Worm (Caenorhabditis elegans) whole organism, L1 larva: Measurements from ENCODE around the gene ptr-20.

Experiments
- C16A3.4 ChIP-seq: fragments of 150-350 bp; optimal IDR thresholded peaks from 2 replicates; lab custom pipeline; 2014; ENCODE audit warnings: missing biosample characterization, missing genetic modification characterization
- C34B4.2 ChIP-seq: sonication (generic microtip); optimal IDR thresholded peaks from 2 replicates; lab custom pipeline; 2017; ENCODE audit warnings: mild to moderate bottlenecking, missing genetic modification characterization, missing compliant biosample characterization
- F16B12.6 ChIP-seq: fragments of 150-350 bp; optimal IDR thresholded peaks from 2 replicates; lab custom pipeline; 2014; ENCODE audit warnings: missing biosample characterization, missing genetic modification characterization
- Y116A8C.19 ChIP-seq: sonication (generic microtip); optimal IDR thresholded peaks from 2 replicates; lab custom pipeline; 2016; ENCODE audit warnings: missing compliant biosample characterization, missing genetic modification characterization, borderline replicate concordance
- ama-1 ChIP-seq: fragments of 150-350 bp; optimal IDR thresholded peaks from 2 replicates; lab custom pipeline; 2014
- blmp-1 ChIP-seq: fragments of 150-350 bp; optimal IDR thresholded peaks from 2 replicates; lab custom pipeline; 2014; ENCODE audit warnings: missing biosample characterization, missing genetic modification characterization
- ceh-8 ChIP-seq: fragments of 200-800 bp; sonication (Bioruptor generic); optimal IDR thresholded peaks from 2 replicates; lab custom pipeline; 2018; ENCODE audit warnings: mild to moderate bottlenecking, missing genetic modification characterization, moderate library complexity, missing compliant biosample characterization
- ceh-88 ChIP-seq: fragments of 200-800 bp; sonication (Bioruptor generic); IDR thresholded peaks from 2 replicates; pipeline ENCODE4 v1.3.6; 2022; ENCODE audit warnings: missing genetic modification characterization, missing compliant biosample characterization
- ceh-90 ChIP-seq: sonication (generic microtip); optimal IDR thresholded peaks from 2 replicates; lab custom pipeline; 2016; ENCODE audit warnings: missing genetic modification characterization, missing compliant biosample characterization
- dpl-1 ChIP-seq, 3 experiments: fragments of 150-350 bp in 2 of 3; sonication (generic microtip) in 1 of 3; optimal IDR thresholded peaks; 2 replicates each; lab custom pipeline; 2014 to 2017; ENCODE audit warnings: missing biosample characterization in 3 of 3, missing genetic modification characterization in 3 of 3, missing genetic modification reagents in 3 of 3
- dsc-1 ChIP-seq: sonication (generic microtip); optimal IDR thresholded peaks from 2 replicates; lab custom pipeline; 2016; ENCODE audit warnings: mild to moderate bottlenecking, missing genetic modification characterization, missing compliant biosample characterization
- efl-3 ChIP-seq: fragments of 200-800 bp; sonication (Bioruptor generic); optimal IDR thresholded peaks from 2 replicates; lab custom pipeline; 2018; ENCODE audit warnings: mild to moderate bottlenecking, missing genetic modification characterization, missing compliant biosample characterization
- egl-13 ChIP-seq: sonication (generic microtip); optimal IDR thresholded peaks from 2 replicates; lab custom pipeline; 2016; ENCODE audit warnings: missing genotype, missing genetic modification reagents, missing genetic modification characterization, missing compliant biosample characterization
- egl-27 ChIP-seq, 2 experiments: fragments of 150-350 bp in 1 of 2; sonication (generic microtip); optimal IDR thresholded peaks; 3 replicates each; lab custom pipeline; 2017 to 2018; ENCODE audit warnings: missing biosample characterization in 2 of 2, missing genetic modification characterization in 2 of 2, missing genetic modification reagents in 2 of 2
- elt-2 ChIP-seq: sonication (generic microtip); optimal IDR thresholded peaks from 2 replicates; lab custom pipeline; 2016; ENCODE audit warnings: missing genetic modification characterization, mild to moderate bottlenecking, inconsistent platforms, missing compliant biosample characterization, missing genetic modification reagents
- elt-3 ChIP-seq, 6 experiments: fragments of 150-350 bp in 1 of 6; sonication (generic microtip); optimal IDR thresholded peaks; 2 replicates each; lab custom pipeline; 2017 to 2018; ENCODE audit warnings: missing biosample characterization in 6 of 6, missing genetic modification characterization in 6 of 6, inconsistent platforms in 1 of 6
- ets-5 ChIP-seq: fragments of 200-800 bp; sonication (Bioruptor generic); IDR thresholded peaks from 2 replicates; pipeline ENCODE4 v1.3.6; 2022; ENCODE audit warnings: missing genetic modification characterization, missing compliant biosample characterization
- fkh-10 ChIP-seq: sonication (generic microtip); optimal IDR thresholded peaks from 2 replicates; lab custom pipeline; 2017; ENCODE audit warnings: missing biosample characterization, missing genetic modification reagents, missing genetic modification characterization
- fkh-4 ChIP-seq: sonication (generic microtip); optimal IDR thresholded peaks from 2 replicates; lab custom pipeline; 2016; ENCODE audit warnings: missing compliant biosample characterization, missing genetic modification characterization, borderline replicate concordance
- grh-1 ChIP-seq: fragments of 200-800 bp; sonication (Bioruptor generic); IDR thresholded peaks from 2 replicates; pipeline ENCODE4 v1.3.6; 2022; ENCODE audit warnings: missing genetic modification reagents, missing genetic modification characterization, missing compliant biosample characterization
- irx-1 ChIP-seq: sonication (generic microtip); optimal IDR thresholded peaks from 2 replicates; lab custom pipeline; 2016; ENCODE audit warnings: missing genetic modification characterization, missing compliant biosample characterization
- isw-1 ChIP-seq: fragments of 200-800 bp; sonication (Bioruptor generic); IDR thresholded peaks from 2 replicates; pipeline ENCODE4 v1.3.6; 2022; ENCODE audit warnings: missing genetic modification characterization, missing compliant biosample characterization
- lin-14 ChIP-seq: fragments of 200-800 bp; sonication (Bioruptor generic); optimal IDR thresholded peaks from 2 replicates; lab custom pipeline; 2018; ENCODE audit warnings: mild to moderate bottlenecking, missing genetic modification characterization, moderate library complexity, missing compliant biosample characterization
- lin-15B ChIP-seq: fragments of 150-350 bp; sonication (generic microtip); optimal IDR thresholded peaks from 3 replicates; lab custom pipeline; 2014; ENCODE audit warnings: missing biosample characterization, missing genetic modification characterization
- lin-35 ChIP-seq, 2 experiments: fragments of 150-350 bp; optimal IDR thresholded peaks; 2 replicates each; lab custom pipeline; 2014; ENCODE audit warnings: missing biosample characterization in 2 of 2, missing genetic modification characterization in 2 of 2, missing genetic modification reagents in 2 of 2
- lin-39 ChIP-seq: fragments of 150-350 bp; optimal IDR thresholded peaks from 2 replicates; lab custom pipeline; 2014; ENCODE audit warnings: missing biosample characterization, missing genetic modification reagents, missing genetic modification characterization
- lir-3 ChIP-seq: sonication (generic microtip); optimal IDR thresholded peaks from 2 replicates; lab custom pipeline; 2016; ENCODE audit warnings: mild to moderate bottlenecking, missing genetic modification characterization, moderate library complexity, missing compliant biosample characterization; ENCODE audit not compliant: poor library complexity
- lsy-2 ChIP-seq, 2 experiments: fragments of 150-350 bp; optimal IDR thresholded peaks; 2 replicates each; lab custom pipeline; 2014; ENCODE audit warnings: missing biosample characterization in 2 of 2, missing genetic modification characterization in 2 of 2
- mdl-1 ChIP-seq, 2 experiments: fragments of 150-350 bp; optimal IDR thresholded peaks; 2 replicates each; lab custom pipeline; 2014 to 2017; ENCODE audit warnings: missing biosample characterization in 2 of 2, missing genetic modification characterization in 2 of 2, inconsistent platforms in 1 of 2
- mef-2 ChIP-seq: fragments of 150-350 bp; optimal IDR thresholded peaks from 2 replicates; lab custom pipeline; 2014; ENCODE audit warnings: missing biosample characterization, missing genetic modification characterization
- nhr-19 ChIP-seq: fragments of 200-800 bp; sonication (Bioruptor generic); conservative IDR thresholded peaks from 2 replicates; pipeline ENCODE4 v1.3.6; 2022; ENCODE audit warnings: missing genetic modification characterization, missing compliant biosample characterization
- nhr-237 ChIP-seq: fragments of 150-350 bp; optimal IDR thresholded peaks from 2 replicates; lab custom pipeline; 2014; ENCODE audit warnings: missing biosample characterization, missing genetic modification characterization
- nhr-28 ChIP-seq: fragments of 150-350 bp; optimal IDR thresholded peaks from 2 replicates; lab custom pipeline; 2014; ENCODE audit warnings: missing biosample characterization, missing genetic modification characterization
- nhr-47 ChIP-seq: sonication (generic microtip); optimal IDR thresholded peaks from 2 replicates; lab custom pipeline; 2016; ENCODE audit warnings: mild to moderate bottlenecking, missing genetic modification characterization, moderate library complexity, missing compliant biosample characterization
- nhr-71 ChIP-seq: sonication (generic microtip); optimal IDR thresholded peaks from 2 replicates; lab custom pipeline; 2016; ENCODE audit warnings: mild to moderate bottlenecking, missing genetic modification characterization, moderate library complexity, missing compliant biosample characterization
- nhr-85 ChIP-seq: sonication (generic microtip); peaks from one replicate; lab custom pipeline; 2016; ENCODE audit warnings: missing genetic modification characterization, inconsistent platforms, missing compliant biosample characterization
- nhr-90 ChIP-seq: sonication (generic microtip); optimal IDR thresholded peaks from 2 replicates; lab custom pipeline; 2016; ENCODE audit warnings: mild to moderate bottlenecking, missing genetic modification characterization, missing compliant biosample characterization; ENCODE audit not compliant: poor library complexity
- pag-3 ChIP-seq: sonication (generic microtip); optimal IDR thresholded peaks from 2 replicates; lab custom pipeline; 2017; ENCODE audit warnings: missing genetic modification characterization, mild to moderate bottlenecking, missing compliant biosample characterization, antibody characterized with exemption, borderline replicate concordance; ENCODE audit not compliant: insufficient read depth
- pqm-1 ChIP-seq: sonication (generic microtip); optimal IDR thresholded peaks from 3 replicates; lab custom pipeline; 2017; ENCODE audit warnings: missing biosample characterization, missing genetic modification characterization
- rnt-1 ChIP-seq: sonication (generic microtip); optimal IDR thresholded peaks from 2 replicates; lab custom pipeline; 2016; ENCODE audit warnings: mild to moderate bottlenecking, missing genetic modification characterization, moderate library complexity, missing compliant biosample characterization
- sox-4 ChIP-seq: sonication (generic microtip); optimal IDR thresholded peaks from 2 replicates; lab custom pipeline; 2016; ENCODE audit warnings: missing genetic modification characterization, missing compliant biosample characterization
- swsn-7 ChIP-seq: sonication (generic microtip); optimal IDR thresholded peaks from 2 replicates; lab custom pipeline; 2016; ENCODE audit warnings: missing genetic modification characterization, missing compliant biosample characterization
- tlp-1 ChIP-seq: fragments of 150-350 bp; optimal IDR thresholded peaks from 2 replicates; lab custom pipeline; 2014; ENCODE audit warnings: missing biosample characterization, missing genetic modification characterization
- zip-4 ChIP-seq: fragments of 200-800 bp; sonication (Bioruptor generic); optimal IDR thresholded peaks from 2 replicates; lab custom pipeline; 2018; ENCODE audit warnings: mild to moderate bottlenecking, missing genetic modification characterization, moderate library complexity, missing compliant biosample characterization
- ztf-11 ChIP-seq, 2 experiments: sonication (generic microtip); optimal IDR thresholded peaks; 2 replicates each; lab custom pipeline; 2016 to 2017; ENCODE audit warnings: missing genetic modification characterization in 2 of 2, missing biosample characterization in 1 of 2, missing compliant biosample characterization in 1 of 2
- ztf-4 ChIP-seq: fragments of 150-350 bp; optimal IDR thresholded peaks from 2 replicates; lab custom pipeline; 2014; ENCODE audit warnings: missing biosample characterization, missing genetic modification characterization

ptr-20 gene

DNA sequence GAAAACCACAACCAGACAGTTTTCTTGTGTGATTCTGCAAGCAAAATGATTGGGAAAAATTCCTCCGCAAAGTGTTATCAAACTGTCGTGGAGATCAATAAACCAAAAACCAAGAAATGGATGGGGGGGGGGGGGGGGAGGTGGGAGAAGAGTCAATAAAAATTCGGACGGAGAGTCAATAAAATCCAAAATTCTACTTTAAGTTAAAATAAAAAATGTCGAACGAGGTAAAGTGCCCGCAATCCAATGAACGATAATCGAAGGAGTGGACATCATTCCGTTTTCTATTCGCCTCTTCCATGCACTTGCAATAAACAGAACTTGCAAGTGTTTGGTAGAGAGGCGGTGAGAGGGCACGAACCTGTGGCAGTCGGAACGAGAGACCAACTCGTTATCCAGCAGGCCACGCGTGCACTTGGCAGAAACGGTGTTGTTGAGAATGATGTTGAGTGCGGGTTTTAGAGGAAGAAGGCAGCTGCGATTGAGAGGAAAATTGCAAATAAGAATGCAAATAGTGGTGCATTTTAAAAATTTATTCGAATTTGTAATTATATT, 7.8 kb downstream of the ptr-20 start, which contains the start of gene gst-27 (continued):
- TF ChIP-seq ceh-8 (GFP tag; lab: Kevin White, UChicago) (peak; percentile 62), zip-4 (GFP tag; lab: Kevin White, UChicago) (peak; percentile 37), nhr-19 (GFP tag; lab: Robert Waterston, UW) (peak; percentile 81), isw-1 (peak; percentile 49), mdl-1 (tag; optimal IDR thresholded peaks at IDR 0.05; lab: Kevin White, UChicago) (peak in 1 of 2 experiments; percentile 81), fkh-10 (GFP tag; lab: Kevin White, UChicago) (peak; percentile 4), irx-1 (peak; percentile 65), nhr-237 (no peak), nhr-85 (tag; lab: Kevin White, UChicago) (peak; percentile 67), lin-35 (GFP tag; optimal IDR thresholded peaks at IDR 0.05; lab: Kevin White, UChicago) (peak; percentile 80 to 90), elt-3 (tag; optimal IDR thresholded peaks at IDR 0.05; lab: Kevin White, UChicago) (peak in 4 of 6 experiments; percentile 13 to 80 (median 60)), egl-27 (tag; optimal IDR thresholded peaks at IDR 0.05; lab: Kevin White, UChicago) (peak; percentile 5 to 49), swsn-7 (tag; lab: Kevin White, UChicago) (peak; percentile 86), ama-1 (peak; percentile 14), efl-3 (GFP tag; lab: Kevin White, UChicago) (peak; percentile 42), lin-14 (GFP tag; lab: Kevin White, UChicago) (peak; percentile 87), ztf-11 (tag; optimal IDR thresholded peaks at IDR 0.05; lab: Kevin White, UChicago) (peak in 1 of 2 experiments; percentile 64), blmp-1 (tag; lab: Kevin White, UChicago) (peak; percentile 24), pag-3 (tag; lab: Kevin White, UChicago) (no peak), lin-15B (tag; lab: Kevin White, UChicago) (no peak), C34B4.2 (tag; lab: Kevin White, UChicago) (no peak), rnt-1 (tag; lab: Kevin White, UChicago) (peak; percentile 89), elt-2 (tag; lab: Kevin White, UChicago) (peak; percentile 55), lin-39 (no peak), egl-13 (tag; lab: Kevin White, UChicago) (peak; percentile 73), grh-1 (peak; percentile 52; the same call in 1 of the 2 replicates), lsy-2 (tag; optimal IDR thresholded peaks at IDR 0.05; lab: Kevin White, UChicago) (peak; percentile 79 to 88), dsc-1 (tag; lab: Kevin White, UChicago) (peak; percentile 90), nhr-28 (tag; lab: Kevin White, UChicago) (no peak), ztf-4 (tag; lab: Kevin White, UChicago) (peak; percentile 45), ceh-88 (peak; percentile 53), pqm-1 (tag; lab: Kevin White, UChicago) (no peak), tlp-1 (no peak), ceh-90 (peak; percentile 42), F16B12.6 (tag; lab: Kevin White, UChicago) (peak; percentile 47), Y116A8C.19 (tag; lab: Kevin White, UChicago) (no peak), nhr-71 (tag; lab: Kevin White, UChicago) (peak; percentile 90), mef-2 (tag; lab: Kevin White, UChicago) (no peak), lir-3 (peak; percentile 87), fkh-4 (tag; lab: Kevin White, UChicago) (no peak), ets-5 (no peak), nhr-90 (tag; lab: Kevin White, UChicago) (peak; percentile 91), nhr-47 (tag; lab: Kevin White, UChicago) (peak; percentile 90), dpl-1 (GFP tag; optimal IDR thresholded peaks at IDR 0.05; lab: Kevin White, UChicago) (peak; percentile 59 to 74 (median 67)), C16A3.4 (tag; lab: Kevin White, UChicago) (peak; percentile 92), sox-4 (tag; lab: Kevin White, UChicago) (peak; percentile 46)
